Worm (Caenorhabditis elegans) whole organism, young adult: Measurements from ENCODE around the gene tut-1.

Experiments
- D2030.7 ChIP-seq: fragments of 200-800 bp; sonication (Bioruptor generic); IDR thresholded peaks from 2 replicates; pipeline ENCODE4 v1.3.6; 2022; ENCODE audit warnings: missing genetic modification reagents, missing genetic modification characterization, missing compliant biosample characterization
- F10E7.11 ChIP-seq: sonication (generic microtip); optimal IDR thresholded peaks from 2 replicates; lab custom pipeline; 2017; ENCODE audit warnings: mild to moderate bottlenecking, missing genetic modification characterization, moderate library complexity, missing compliant biosample characterization
- F39B2.1 ChIP-seq: fragments of 200-800 bp; sonication (Bioruptor generic); IDR thresholded peaks from 2 replicates; pipeline ENCODE4 v1.3.6; 2022; ENCODE audit warnings: missing genetic modification reagents, missing genetic modification characterization, missing compliant biosample characterization
- F55B11.4 ChIP-seq: sonication (generic microtip); optimal IDR thresholded peaks from 2 replicates; lab custom pipeline; 2016; ENCODE audit warnings: missing compliant biosample characterization, missing genetic modification characterization, borderline replicate concordance; ENCODE audit not compliant: insufficient read depth
- T26A5.8 ChIP-seq: sonication (generic microtip); optimal IDR thresholded peaks from 2 replicates; lab custom pipeline; 2016; ENCODE audit warnings: missing genetic modification characterization, missing compliant biosample characterization
- Y79H2A.3 ChIP-seq: fragments of 200-800 bp; sonication (Bioruptor generic); conservative IDR thresholded peaks from 2 replicates; pipeline ENCODE4 v1.3.6; 2022; ENCODE audit warnings: missing genetic modification reagents, missing genetic modification characterization, missing compliant biosample characterization
- Y95B8A.8 ChIP-seq: fragments of 200-800 bp; sonication (Bioruptor generic); IDR thresholded peaks from 2 replicates; pipeline ENCODE4 v1.3.6; 2022; ENCODE audit warnings: missing genetic modification reagents, missing genetic modification characterization, missing compliant biosample characterization
- ZK185.1 ChIP-seq: sonication (generic microtip); optimal IDR thresholded peaks from 2 replicates; lab custom pipeline; 2016; ENCODE audit warnings: mild to moderate bottlenecking, missing genetic modification characterization, missing compliant biosample characterization; ENCODE audit not compliant: poor library complexity, severe bottlenecking
- ama-1 ChIP-seq, 3 experiments: fragments of 150-350 bp in 1 of 3; sonication (generic microtip) in 2 of 3; optimal IDR thresholded peaks; 2 replicates each; lab custom pipeline; 2014 to 2018; ENCODE audit warnings: missing biosample characterization in 2 of 3, missing genetic modification characterization in 2 of 3, missing genetic modification reagents in 2 of 3
- aptf-3 ChIP-seq: fragments of 200-800 bp; sonication (Bioruptor generic); IDR thresholded peaks from 2 replicates; pipeline ENCODE4 v1.3.6; 2022; ENCODE audit warnings: missing genetic modification characterization, missing compliant biosample characterization
- attf-3 ChIP-seq: fragments of 200-800 bp; sonication (Bioruptor generic); conservative IDR thresholded peaks from 2 replicates; pipeline ENCODE4 v1.3.6; 2022; ENCODE audit warnings: missing genetic modification reagents, missing genetic modification characterization, missing compliant biosample characterization
- ccch-3 ChIP-seq: fragments of 200-800 bp; sonication (Bioruptor generic); optimal IDR thresholded peaks from 2 replicates; lab custom pipeline; 2018; ENCODE audit warnings: mild to moderate bottlenecking, missing genetic modification characterization, missing compliant biosample characterization
- ceh-27 ChIP-seq: fragments of 200-800 bp; sonication (Bioruptor generic); optimal IDR thresholded peaks from 2 replicates; lab custom pipeline; 2018; ENCODE audit warnings: mild to moderate bottlenecking, missing genetic modification characterization, moderate library complexity, missing compliant biosample characterization
- ceh-58 ChIP-seq: fragments of 200-800 bp; sonication (Bioruptor generic); IDR thresholded peaks from 2 replicates; pipeline ENCODE4 v1.3.6; 2022; ENCODE audit warnings: missing genetic modification characterization, missing compliant biosample characterization
- chd-7 ChIP-seq: sonication (generic microtip); optimal IDR thresholded peaks from 2 replicates; lab custom pipeline; 2016; ENCODE audit warnings: mild to moderate bottlenecking, missing genetic modification characterization, moderate library complexity, missing compliant biosample characterization
- dpff-1 ChIP-seq: sonication (generic microtip); optimal IDR thresholded peaks from 2 replicates; lab custom pipeline; 2017; ENCODE audit warnings: mild to moderate bottlenecking, missing genetic modification characterization, missing compliant biosample characterization
- efl-1 ChIP-seq: fragments of 150-350 bp; optimal IDR thresholded peaks from 2 replicates; lab custom pipeline; 2014; ENCODE audit warnings: missing biosample characterization, missing genetic modification reagents, missing genetic modification characterization
- egl-44 ChIP-seq: fragments of 200-800 bp; sonication (Bioruptor generic); IDR thresholded peaks from 2 replicates; pipeline ENCODE4 v1.3.6; 2022; ENCODE audit warnings: missing genetic modification reagents, missing genetic modification characterization, missing compliant biosample characterization
- egrh-3 ChIP-seq: fragments of 200-800 bp; sonication (Bioruptor generic); IDR thresholded peaks from 2 replicates; pipeline ENCODE4 v1.3.6; 2022; ENCODE audit warnings: missing genetic modification reagents, missing genetic modification characterization, missing compliant biosample characterization
- fkh-3 ChIP-seq: sonication (generic microtip); optimal IDR thresholded peaks from 2 replicates; lab custom pipeline; 2016; ENCODE audit warnings: mild to moderate bottlenecking, missing genetic modification characterization, missing compliant biosample characterization
- hmg-1.2 ChIP-seq: fragments of 200-800 bp; sonication (Bioruptor generic); IDR thresholded peaks from 2 replicates; pipeline ENCODE4 v1.3.6; 2022; ENCODE audit warnings: missing genetic modification reagents, missing genetic modification characterization, missing compliant biosample characterization
- hmg-20 ChIP-seq: fragments of 200-800 bp; sonication (Bioruptor generic); IDR thresholded peaks from 2 replicates; pipeline ENCODE4 v1.3.6; 2022; ENCODE audit warnings: missing genetic modification reagents, missing genetic modification characterization, missing compliant biosample characterization
- hrde-1 ChIP-seq: sonication (generic microtip); optimal IDR thresholded peaks from 2 replicates; lab custom pipeline; 2016; ENCODE audit warnings: missing genetic modification characterization, mild to moderate bottlenecking, missing compliant biosample characterization, moderate library complexity, missing genotype, missing genetic modification reagents, borderline replicate concordance
- lin-54 ChIP-seq: fragments of 200-800 bp; sonication (Bioruptor generic); optimal IDR thresholded peaks from 2 replicates; lab custom pipeline; 2018; ENCODE audit warnings: mild to moderate bottlenecking, missing genetic modification characterization, missing compliant biosample characterization
- lir-1 ChIP-seq: fragments of 200-800 bp; sonication (Bioruptor generic); conservative IDR thresholded peaks from 2 replicates; pipeline ENCODE4 v1.3.6; 2022; ENCODE audit warnings: missing genetic modification reagents, missing genetic modification characterization, missing compliant biosample characterization
- madf-10 ChIP-seq: sonication (generic microtip); optimal IDR thresholded peaks from 2 replicates; lab custom pipeline; 2016; ENCODE audit warnings: mild to moderate bottlenecking, missing genetic modification characterization, missing compliant biosample characterization
- madf-8 ChIP-seq: fragments of 200-800 bp; sonication (Bioruptor generic); conservative IDR thresholded peaks from 2 replicates; pipeline ENCODE4 v1.3.6; 2022; ENCODE audit warnings: missing genetic modification reagents, missing genetic modification characterization, missing compliant biosample characterization
- nhr-27 ChIP-seq: fragments of 200-800 bp; sonication (Bioruptor generic); optimal IDR thresholded peaks from 2 replicates; lab custom pipeline; 2018; ENCODE audit warnings: mild to moderate bottlenecking, missing genetic modification characterization, moderate library complexity, missing compliant biosample characterization
- pbrm-1 ChIP-seq: fragments of 200-800 bp; sonication (Bioruptor generic); IDR thresholded peaks from 2 replicates; pipeline ENCODE4 v1.3.6; 2022; ENCODE audit warnings: missing genetic modification reagents, missing genetic modification characterization, missing compliant biosample characterization
- rcor-1 ChIP-seq: fragments of 200-800 bp; sonication (Bioruptor generic); IDR thresholded peaks from 2 replicates; pipeline ENCODE4 v1.3.6; 2022; ENCODE audit warnings: missing genetic modification reagents, missing genetic modification characterization, missing compliant biosample characterization
- rpc-1 ChIP-seq, 2 experiments: fragments of 150-350 bp in 1 of 2; sonication (generic microtip) in 1 of 2; optimal IDR thresholded peaks; 2 replicates each; lab custom pipeline; 2014 to 2018; ENCODE audit warnings: missing biosample characterization in 1 of 2, missing genetic modification characterization in 1 of 2, missing genetic modification reagents in 1 of 2, missing genotype in 1 of 2
- sdz-38 ChIP-seq: sonication (generic microtip); optimal IDR thresholded peaks from 2 replicates; lab custom pipeline; 2016; ENCODE audit warnings: missing genotype, missing genetic modification characterization, missing compliant biosample characterization
- sea-2 ChIP-seq: fragments of 200-800 bp; sonication (Bioruptor generic); IDR thresholded peaks from 2 replicates; pipeline ENCODE4 v1.3.6; 2022; ENCODE audit warnings: missing genetic modification characterization, missing compliant biosample characterization
- snpc-1.3 ChIP-seq: sonication (generic microtip); optimal IDR thresholded peaks from 2 replicates; lab custom pipeline; 2017; ENCODE audit warnings: missing genetic modification characterization, mild to moderate bottlenecking, missing compliant biosample characterization, antibody characterized with exemption, moderate library complexity, missing genotype, missing genetic modification reagents; ENCODE audit not compliant: insufficient read depth
- xnd-1 ChIP-seq: sonication (generic microtip); optimal IDR thresholded peaks from 2 replicates; lab custom pipeline; 2016; ENCODE audit warnings: missing genotype, missing genetic modification reagents, missing genetic modification characterization, missing compliant biosample characterization
- zim-3 ChIP-seq: sonication (generic microtip); optimal IDR thresholded peaks from 2 replicates; lab custom pipeline; 2017; ENCODE audit warnings: mild to moderate bottlenecking, missing genetic modification characterization, moderate library complexity, missing compliant biosample characterization
- ztf-25 ChIP-seq: fragments of 200-800 bp; sonication (Bioruptor generic); IDR thresholded peaks from 2 replicates; pipeline ENCODE4 v1.3.6; 2022; ENCODE audit warnings: missing genetic modification reagents, missing genetic modification characterization, missing compliant biosample characterization
- ztf-26 ChIP-seq: sonication (generic microtip); optimal IDR thresholded peaks from 2 replicates; lab custom pipeline; 2017; ENCODE audit warnings: missing genetic modification characterization, missing compliant biosample characterization

Gene tut-1

ce11 chrIV:143807-144371 lies 22.4 kb upstream of the tut-1 start (continued):
- TF ChIP-seq D2030.7 (peak; percentile 76), ztf-25 (GFP tag; lab: Robert Waterston, UW) (peak; percentile 78; the same call in 1 of the 2 replicates), lin-54 (GFP tag; lab: Kevin White, UChicago) (peak; percentile 53), dpff-1 (tag; lab: Kevin White, UChicago) (no peak), zim-3 (tag; lab: Kevin White, UChicago) (peak; percentile 97), ceh-27 (peak; percentile 79), Y79H2A.3 (GFP tag; lab: Robert Waterston, UW) (no peak), ama-1 (optimal IDR thresholded peaks at IDR 0.05; lab: Kevin White, UChicago) (no peak), ama-1 (GFP tag; optimal IDR thresholded peaks at IDR 0.05; lab: Kevin White, UChicago) (no peak), xnd-1 (tag; lab: Kevin White, UChicago) (no peak), T26A5.8 (tag; lab: Kevin White, UChicago) (no peak), madf-8 (GFP tag; lab: Robert Waterston, UW) (no peak), Y95B8A.8 (GFP tag; lab: Robert Waterston, UW) (0 out of 2 replicates have a peak, but pooled peaks have one; percentile 56), F55B11.4 (tag; lab: Kevin White, UChicago) (no peak), egrh-3 (GFP tag; lab: Robert Waterston, UW) (peak; percentile 43; the same call in 1 of the 2 replicates), egl-44 (GFP tag; lab: Robert Waterston, UW) (peak; percentile 84), efl-1 (GFP tag; lab: Kevin White, UChicago) (no peak), rpc-1 (optimal IDR thresholded peaks at IDR 0.05; lab: Kevin White, UChicago) (peak; percentile 70), rpc-1 (tag; optimal IDR thresholded peaks at IDR 0.05; lab: Kevin White, UChicago) (peak; percentile 84), lir-1 (0 out of 2 replicates have a peak, but pooled peaks have one; percentile 14), hmg-1.2 (peak; percentile 81), madf-10 (tag; lab: Kevin White, UChicago) (peak; percentile 76), F39B2.1 (no peak), chd-7 (tag; lab: Kevin White, UChicago) (peak; percentile 76), F10E7.11 (tag; lab: Kevin White, UChicago) (peak; percentile 58), hrde-1 (tag; lab: Kevin White, UChicago) (peak; percentile 0), nhr-27 (no peak), rcor-1 (GFP tag; lab: Robert Waterston, UW) (no peak), fkh-3 (tag; lab: Kevin White, UChicago) (no peak), ccch-3 (GFP tag; lab: Kevin White, UChicago) (no peak), pbrm-1 (GFP tag; lab: Robert Waterston, UW) (peak; percentile 54; the same call in 1 of the 2 replicates), ZK185.1 (tag; lab: Kevin White, UChicago) (no peak), aptf-3 (GFP tag; lab: Robert Waterston, UW) (no peak), hmg-20 (GFP tag; lab: Robert Waterston, UW) (no peak), sea-2 (GFP tag; lab: Robert Waterston, UW) (no peak), attf-3 (GFP tag; lab: Robert Waterston, UW) (peak; percentile 67), sdz-38 (no peak), ceh-58 (GFP tag; lab: Robert Waterston, UW) (no peak), ztf-26 (tag; lab: Kevin White, UChicago) (peak; percentile 1), snpc-1.3 (tag; lab: Kevin White, UChicago) (peak; percentile 29)
